Worm (Caenorhabditis elegans) whole organism, L3 larva: Measurements from ENCODE around the gene nspa-2.
"Not testable (repeated sequence)": the region's sequence is repeated elsewhere in the genome, so short reads cannot be mapped to it uniquely, and the experiment has no call there.

Source experiments
- R02D3.7 ChIP-seq: fragments of 150-350 bp; optimal IDR thresholded peaks from 2 replicates; lab custom pipeline; 2014; ENCODE audit warnings: missing biosample characterization, missing genetic modification characterization
- ama-1 ChIP-seq: fragments of 150-350 bp; optimal IDR thresholded peaks from 2 replicates; lab custom pipeline; 2018
- ceh-16 ChIP-seq: sonication (generic microtip); optimal IDR thresholded peaks from 2 replicates; lab custom pipeline; 2017; ENCODE audit warnings: missing biosample characterization, missing genetic modification characterization
- daf-12 ChIP-seq: fragments of 150-350 bp; optimal IDR thresholded peaks from 2 replicates; lab custom pipeline; 2014; ENCODE audit warnings: missing biosample characterization, missing genetic modification reagents, missing genetic modification characterization
- egl-27 ChIP-seq: sonication (generic microtip); optimal IDR thresholded peaks from 4 replicates; lab custom pipeline; 2017; ENCODE audit warnings: missing biosample characterization, missing genetic modification reagents, missing genetic modification characterization
- egl-5 ChIP-seq: fragments of 150-350 bp; optimal IDR thresholded peaks from 2 replicates; lab custom pipeline; 2017; ENCODE audit warnings: missing biosample characterization, missing genetic modification reagents, missing genetic modification characterization, inconsistent platforms
- elt-1 ChIP-seq: fragments of 150-350 bp; optimal IDR thresholded peaks from 2 replicates; lab custom pipeline; 2014; ENCODE audit warnings: missing biosample characterization, missing genetic modification characterization
- elt-2 ChIP-seq: sonication (generic microtip); optimal IDR thresholded peaks from 2 replicates; lab custom pipeline; 2016; ENCODE audit warnings: missing genetic modification reagents, mild to moderate bottlenecking, missing genetic modification characterization, missing compliant biosample characterization
- elt-3 ChIP-seq, 3 experiments: fragments of 150-350 bp in 1 of 3; sonication (generic microtip) in 2 of 3; optimal IDR thresholded peaks; 2 replicates in 2 of 3; 4 replicates in 1 of 3; lab custom pipeline; 2014 to 2017; ENCODE audit warnings: missing biosample characterization in 3 of 3, missing genetic modification characterization in 3 of 3
- eor-1 ChIP-seq, 2 experiments: fragments of 150-350 bp; optimal IDR thresholded peaks; 2 replicates each; lab custom pipeline; 2014 to 2018; ENCODE audit warnings: missing biosample characterization in 2 of 2, missing genetic modification characterization in 2 of 2
- fos-1 ChIP-seq: fragments of 150-350 bp; optimal IDR thresholded peaks from 2 replicates; lab custom pipeline; 2014; ENCODE audit warnings: missing biosample characterization, missing genetic modification characterization
- jun-1 ChIP-seq: fragments of 150-350 bp; optimal IDR thresholded peaks from 2 replicates; lab custom pipeline; 2014; ENCODE audit warnings: missing biosample characterization, missing genetic modification reagents, missing genetic modification characterization
- lin-15B ChIP-seq: fragments of 150-350 bp; optimal IDR thresholded peaks from 2 replicates; lab custom pipeline; 2014; ENCODE audit warnings: missing biosample characterization, missing genetic modification characterization
- lin-39 ChIP-seq: fragments of 150-350 bp; optimal IDR thresholded peaks from 2 replicates; lab custom pipeline; 2018; ENCODE audit warnings: missing biosample characterization, missing genetic modification reagents, missing genetic modification characterization
- lsy-12 ChIP-seq: sonication (generic microtip); optimal IDR thresholded peaks from 2 replicates; lab custom pipeline; 2016; ENCODE audit warnings: mild to moderate bottlenecking, missing genetic modification characterization, missing compliant biosample characterization
- mdl-1 ChIP-seq: fragments of 150-350 bp; optimal IDR thresholded peaks from 2 replicates; lab custom pipeline; 2014; ENCODE audit warnings: missing biosample characterization, missing genetic modification characterization
- nfya-1 ChIP-seq: sonication (generic microtip); optimal IDR thresholded peaks from 2 replicates; lab custom pipeline; 2017; ENCODE audit warnings: missing genetic modification characterization, mild to moderate bottlenecking, missing compliant biosample characterization, antibody characterized with exemption, moderate library complexity; ENCODE audit not compliant: insufficient read depth
- nhr-23 ChIP-seq: fragments of 150-350 bp; optimal IDR thresholded peaks from 2 replicates; lab custom pipeline; 2014; ENCODE audit warnings: missing biosample characterization, missing genetic modification reagents, missing genetic modification characterization
- nhr-25 ChIP-seq: sonication (generic microtip); optimal IDR thresholded peaks from 2 replicates; lab custom pipeline; 2017; ENCODE audit warnings: missing biosample characterization, missing genetic modification characterization
- nhr-28 ChIP-seq: fragments of 150-350 bp; optimal IDR thresholded peaks from 2 replicates; lab custom pipeline; 2014; ENCODE audit warnings: missing biosample characterization, missing genetic modification characterization
- nhr-67 ChIP-seq: fragments of 150-350 bp; optimal IDR thresholded peaks from 2 replicates; lab custom pipeline; 2014; ENCODE audit warnings: missing biosample characterization, missing genetic modification characterization
- pha-4 ChIP-seq: fragments of 150-350 bp; optimal IDR thresholded peaks from 2 replicates; lab custom pipeline; 2014; ENCODE audit warnings: missing biosample characterization, missing genetic modification reagents, missing genetic modification characterization
- pqm-1 ChIP-seq: fragments of 150-350 bp; optimal IDR thresholded peaks from 2 replicates; lab custom pipeline; 2017; ENCODE audit warnings: missing biosample characterization, missing genetic modification characterization, inconsistent platforms
- skn-1 ChIP-seq: fragments of 150-350 bp; optimal IDR thresholded peaks from 2 replicates; lab custom pipeline; 2014; ENCODE audit warnings: missing biosample characterization, missing genetic modification characterization
- snpc-4 ChIP-seq: fragments of 150-350 bp; optimal IDR thresholded peaks from 2 replicates; lab custom pipeline; 2014; ENCODE audit warnings: missing biosample characterization, missing genetic modification characterization
- tbx-2 ChIP-seq: sonication (generic microtip); optimal IDR thresholded peaks from 2 replicates; lab custom pipeline; 2016; ENCODE audit warnings: mild to moderate bottlenecking, missing genetic modification characterization, missing compliant biosample characterization
- unc-39 ChIP-seq: sonication (generic microtip); optimal IDR thresholded peaks from 4 replicates; lab custom pipeline; 2017; ENCODE audit warnings: missing biosample characterization, missing genetic modification characterization
- unc-62 ChIP-seq: fragments of 150-350 bp; sonication (generic microtip); optimal IDR thresholded peaks from 4 replicates; lab custom pipeline; 2014; ENCODE audit warnings: missing biosample characterization, missing genetic modification reagents, missing genetic modification characterization
- zag-1 ChIP-seq: fragments of 150-350 bp; optimal IDR thresholded peaks from 2 replicates; lab custom pipeline; 2014; ENCODE audit warnings: missing biosample characterization, missing genetic modification characterization
- ztf-11 ChIP-seq: fragments of 150-350 bp; optimal IDR thresholded peaks from 2 replicates; lab custom pipeline; 2014; ENCODE audit warnings: missing biosample characterization, missing genetic modification characterization
- ztf-4 ChIP-seq: fragments of 150-350 bp; optimal IDR thresholded peaks from 2 replicates; lab custom pipeline; 2014; ENCODE audit warnings: missing biosample characterization, missing genetic modification characterization

nspa-2 gene

ce11 chrV:14876257-14876656 lies 14.6 kb upstream of the nspa-2 start:
- TF ChIP-seq eor-1 (tag; optimal IDR thresholded peaks at IDR 0.05; lab: Kevin White, UChicago) (no peak), jun-1 (tag; lab: Kevin White, UChicago) (no peak), nfya-1 (tag; lab: Kevin White, UChicago) (peak; percentile 31), tbx-2 (peak; percentile 16), nhr-25 (tag; lab: Kevin White, UChicago) (no peak), lin-15B (tag; lab: Kevin White, UChicago) (peak; percentile 17), snpc-4 (tag; lab: Kevin White, UChicago) (peak; percentile 98), daf-12 (tag; lab: Kevin White, UChicago) (no peak), elt-2 (tag; lab: Kevin White, UChicago) (peak; percentile 0), egl-27 (tag; lab: Kevin White, UChicago) (no peak), ztf-4 (tag; lab: Kevin White, UChicago) (no peak), zag-1 (tag; lab: Kevin White, UChicago) (no peak), mdl-1 (tag; lab: Kevin White, UChicago) (no peak), skn-1 (no peak), elt-3 (tag; optimal IDR thresholded peaks at IDR 0.05; lab: Kevin White, UChicago) (peak in 1 of 3 experiments; percentile 3), nhr-23 (tag; lab: Kevin White, UChicago) (peak; percentile 3), fos-1 (no peak)

DNA sequence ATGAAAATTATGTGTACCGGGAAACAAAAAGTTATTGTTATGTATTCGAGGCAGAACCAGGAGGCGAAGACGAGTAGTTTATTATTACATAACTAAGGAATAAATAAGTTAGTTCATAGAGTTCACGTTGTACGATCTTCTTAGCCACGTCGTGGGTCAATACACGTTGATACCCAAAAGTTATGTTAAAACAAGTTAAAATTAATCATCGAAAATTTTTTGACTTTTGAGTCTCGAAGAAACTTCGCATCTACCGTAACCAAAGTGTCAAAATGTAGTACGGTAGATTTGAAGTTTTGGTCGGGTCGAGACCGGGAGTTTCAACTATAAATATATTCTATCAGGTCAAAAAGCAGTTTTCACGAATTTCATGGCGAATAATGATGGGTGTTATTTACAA lies 14.2 kb upstream of the nspa-2 start, which contains the start of gene ZC412.10:
ZC412.10 (minus strand) TSS at position 101 of the 400 bp plus-strand sequence.
- not testable (repeated sequence) for TF ChIP-seq nhr-67, nhr-25, egl-27 (tag; lab: Kevin White, UChicago)

- TF ChIP-seq nfya-1 (tag; lab: Kevin White, UChicago) (no peak), elt-1 (tag; lab: Kevin White, UChicago) (no peak), nhr-23 (tag; lab: Kevin White, UChicago) (peak; percentile 54)
These were observed 13.6 kb upstream of the nspa-2 start for ce11 chrV:14877242-14877819.

DNA sequence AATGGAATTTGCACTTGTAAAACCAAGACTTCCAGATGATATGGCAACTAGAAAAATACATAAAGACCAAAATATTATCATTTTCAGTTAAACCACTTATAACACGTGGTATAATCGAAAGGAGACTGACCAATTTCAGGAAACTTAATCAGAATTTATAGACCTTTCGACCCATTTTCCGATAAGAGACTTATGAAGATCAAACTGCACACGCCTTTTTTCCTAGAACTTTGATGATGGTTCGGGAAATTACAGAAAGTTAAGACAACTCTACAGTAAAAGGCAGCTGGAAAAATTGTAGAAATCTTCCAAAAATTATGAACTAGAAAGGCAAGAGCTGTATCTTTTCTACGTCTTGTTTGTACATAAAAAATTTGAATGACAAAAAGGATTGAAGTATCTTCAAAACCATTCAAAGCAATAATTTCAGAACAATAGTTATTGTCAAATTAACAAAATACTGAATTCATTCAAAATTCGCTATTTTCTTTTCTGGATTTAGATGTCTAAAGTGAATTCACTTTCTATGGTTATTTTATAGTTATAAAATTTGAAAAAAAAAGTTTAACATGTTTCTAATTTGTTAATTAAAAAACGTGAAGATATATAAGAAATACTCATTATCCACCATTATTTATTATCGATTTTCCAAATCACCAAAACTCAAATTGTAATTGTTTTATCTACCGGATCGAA lies 2.6 kb downstream of the nspa-2 start, which contains the start of the genes mpst-2 and H12D21.5:
mpst-2 (minus strand) TSS at position 101 of the 696 bp plus-strand sequence.
H12D21.5 (plus strand) TSS at position 646 of the 696 bp plus-strand sequence.
- no peak for TF ChIP-seq R02D3.7
- TF ChIP-seq elt-3 (tag; optimal IDR thresholded peaks at IDR 0.05; lab: Kevin White, UChicago): no peak
- no peak for TF ChIP-seq unc-39
- TF ChIP-seq skn-1: no peak
- TF ChIP-seq nhr-23 (tag; lab: Kevin White, UChicago): no peak
- TF ChIP-seq ztf-11 (tag; lab: Kevin White, UChicago): no peak
- no peak for TF ChIP-seq fos-1
- TF ChIP-seq snpc-4 (tag; lab: Kevin White, UChicago): no peak
- no peak for TF ChIP-seq lsy-12
- TF ChIP-seq unc-62 (GFP tag; lab: Kevin White, UChicago): no peak
- TF ChIP-seq nhr-67 (tag; lab: Kevin White, UChicago): no peak
- TF ChIP-seq elt-1 (tag; lab: Kevin White, UChicago): no peak
- no peak for TF ChIP-seq nhr-28 (tag; lab: Kevin White, UChicago)
- TF ChIP-seq lin-39: no peak
- TF ChIP-seq nfya-1 (tag; lab: Kevin White, UChicago): no peak

DNA sequence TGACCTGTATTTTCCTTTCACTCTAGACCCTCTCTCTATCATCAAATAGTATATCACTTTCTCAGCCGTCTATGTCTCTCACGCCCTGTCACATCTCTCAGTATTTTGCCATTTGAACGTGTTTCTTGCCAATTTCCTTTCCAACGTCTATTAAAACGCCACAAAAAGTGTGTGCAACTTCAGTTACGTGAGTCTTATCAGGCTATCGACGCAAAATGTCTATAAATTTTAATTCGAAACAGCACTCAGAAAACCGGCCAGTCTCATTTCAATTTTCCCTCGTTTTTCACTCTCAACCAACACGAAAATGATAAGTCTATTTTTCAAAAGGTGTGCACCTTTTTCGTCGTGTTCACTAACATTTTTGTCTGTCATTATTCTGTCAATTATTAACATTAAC lies 4.7 kb downstream of the nspa-2 start, which contains the start of gene mpst-3:
mpst-3 (plus strand) TSS at position 91 of the 400 bp plus-strand sequence.
- peak; percentile 83 for TF ChIP-seq elt-2 (tag; lab: Kevin White, UChicago)
- TF ChIP-seq elt-3 (tag; optimal IDR thresholded peaks at IDR 0.05; lab: Kevin White, UChicago): no peak
- no peak for TF ChIP-seq ama-1 (lab: Kevin White, UChicago)
- no peak for TF ChIP-seq nfya-1 (tag; lab: Kevin White, UChicago)
- TF ChIP-seq daf-12 (tag; lab: Kevin White, UChicago): no peak
- peak; percentile 27 for TF ChIP-seq pha-4 (tag; lab: Kevin White, UChicago)
- no peak for TF ChIP-seq nhr-67 (tag; lab: Kevin White, UChicago)
- TF ChIP-seq pqm-1 (tag; lab: Kevin White, UChicago): peak; percentile 58
- no peak for TF ChIP-seq egl-5
- no peak for TF ChIP-seq ceh-16
